Worm (Caenorhabditis elegans) whole organism, L4 larva: ENCODE measurements around the gene let-653.

Experiments
- D1046.2 ChIP-seq: fragments of 200-800 bp; sonication (Bioruptor generic); IDR thresholded peaks from 2 replicates; pipeline ENCODE4 v1.3.6; 2022; ENCODE audit warnings: missing genetic modification characterization, missing compliant biosample characterization
- R02D3.7 ChIP-seq: fragments of 150-350 bp; sonication (generic microtip); optimal IDR thresholded peaks from 3 replicates; lab custom pipeline; 2014; ENCODE audit warnings: missing biosample characterization, missing genetic modification characterization
- T20F7.1 ChIP-seq: fragments of 200-800 bp; sonication (Bioruptor generic); optimal IDR thresholded peaks from 2 replicates; lab custom pipeline; 2018; ENCODE audit warnings: mild to moderate bottlenecking, missing genetic modification characterization, missing compliant biosample characterization
- Y105C5A.15 ChIP-seq: fragments of 200-800 bp; sonication (Bioruptor generic); IDR thresholded peaks from 2 replicates; pipeline ENCODE4 v1.3.6; 2022; ENCODE audit warnings: missing genetic modification characterization, missing compliant biosample characterization
- ZK546.5 ChIP-seq, 2 experiments: sonication (generic microtip); optimal IDR thresholded peaks; 2 replicates each; lab custom pipeline; 2017; ENCODE audit warnings: missing biosample characterization in 2 of 2, missing genetic modification characterization in 2 of 2
- aha-1 ChIP-seq: fragments of 150-350 bp; peaks from one replicate; lab custom pipeline; 2014; ENCODE audit warnings: missing biosample characterization, missing genetic modification characterization
- ama-1 ChIP-seq: fragments of 150-350 bp; optimal IDR thresholded peaks from 2 replicates; lab custom pipeline; 2014; ENCODE audit warnings: inconsistent platforms, mixed read lengths
- attf-4 ChIP-seq: sonication (generic microtip); optimal IDR thresholded peaks from 3 replicates; lab custom pipeline; 2017; ENCODE audit warnings: missing biosample characterization, missing genetic modification characterization
- ceh-20 ChIP-seq: fragments of 200-800 bp; sonication (Bioruptor generic); IDR thresholded peaks from 2 replicates; pipeline ENCODE4 v1.3.6; 2022; ENCODE audit warnings: missing genetic modification reagents, missing genetic modification characterization, missing compliant biosample characterization
- ceh-28 ChIP-seq: fragments of 150-350 bp; optimal IDR thresholded peaks from 2 replicates; lab custom pipeline; 2014; ENCODE audit warnings: missing biosample characterization, missing genetic modification reagents, missing genetic modification characterization
- ceh-62 ChIP-seq: sonication (generic microtip); optimal IDR thresholded peaks from 2 replicates; lab custom pipeline; 2017; ENCODE audit warnings: missing biosample characterization, missing genetic modification characterization
- daf-16 ChIP-seq, 3 experiments: sonication (generic microtip); optimal IDR thresholded peaks; 2 replicates each; lab custom pipeline; 2016 to 2017; ENCODE audit warnings: missing genetic modification characterization in 3 of 3, missing genetic modification reagents in 3 of 3, mild to moderate bottlenecking in 2 of 3, missing compliant biosample characterization in 2 of 3, missing biosample characterization in 1 of 3, moderate library complexity in 1 of 3
- daf-19 ChIP-seq: fragments of 200-800 bp; sonication (Bioruptor generic); conservative IDR thresholded peaks from 2 replicates; pipeline ENCODE4 v1.3.6; 2022; ENCODE audit warnings: missing genetic modification characterization, missing compliant biosample characterization
- daf-8 ChIP-seq: fragments of 200-800 bp; sonication (Bioruptor generic); IDR thresholded peaks from 2 replicates; pipeline ENCODE4 v1.3.6; 2022; ENCODE audit warnings: missing genetic modification characterization, missing compliant biosample characterization
- egl-43 ChIP-seq: fragments of 200-800 bp; sonication (Bioruptor generic); IDR thresholded peaks from 2 replicates; pipeline ENCODE4 v1.3.6; 2022; ENCODE audit warnings: missing genetic modification reagents, missing genetic modification characterization, missing compliant biosample characterization
- fkh-10 ChIP-seq: fragments of 150-350 bp; optimal IDR thresholded peaks from 2 replicates; lab custom pipeline; 2014; ENCODE audit warnings: missing biosample characterization, missing genetic modification reagents, missing genetic modification characterization
- gei-8 ChIP-seq: fragments of 200-800 bp; sonication (Bioruptor generic); optimal IDR thresholded peaks from 2 replicates; lab custom pipeline; 2018; ENCODE audit warnings: mild to moderate bottlenecking, missing genetic modification characterization, missing compliant biosample characterization
- hmg-1.1 ChIP-seq: fragments of 200-800 bp; sonication (Bioruptor generic); IDR thresholded peaks from 2 replicates; pipeline ENCODE4 v1.3.6; 2022; ENCODE audit warnings: missing genetic modification reagents, missing genetic modification characterization, missing compliant biosample characterization
- jun-1 ChIP-seq: fragments of 150-350 bp; optimal IDR thresholded peaks from 2 replicates; lab custom pipeline; 2014; ENCODE audit warnings: missing biosample characterization, missing genetic modification reagents, missing genetic modification characterization
- lin-13 ChIP-seq: fragments of 150-350 bp; optimal IDR thresholded peaks from 2 replicates; lab custom pipeline; 2014; ENCODE audit warnings: missing biosample characterization, missing genetic modification reagents, missing genetic modification characterization
- lin-15B ChIP-seq: fragments of 150-350 bp; sonication (generic microtip); optimal IDR thresholded peaks from 3 replicates; lab custom pipeline; 2014; ENCODE audit warnings: missing biosample characterization, missing genetic modification characterization
- lin-38 ChIP-seq: fragments of 200-800 bp; sonication (Bioruptor generic); IDR thresholded peaks from 2 replicates; pipeline ENCODE4 v1.3.6; 2022; ENCODE audit warnings: missing genetic modification reagents, missing genetic modification characterization, missing compliant biosample characterization
- lir-3 ChIP-seq: sonication (generic microtip); optimal IDR thresholded peaks from 2 replicates; lab custom pipeline; 2016; ENCODE audit warnings: mild to moderate bottlenecking, missing genetic modification characterization, missing compliant biosample characterization
- lsy-2 ChIP-seq, 2 experiments: fragments of 150-350 bp in 1 of 2; sonication (generic microtip) in 1 of 2; optimal IDR thresholded peaks; 2 replicates each; lab custom pipeline; 2014 to 2017; ENCODE audit warnings: missing biosample characterization in 2 of 2, missing genetic modification characterization in 2 of 2
- madf-5 ChIP-seq, 2 experiments: fragments of 200-800 bp; sonication (Bioruptor generic); IDR thresholded peaks; 2 replicates each; pipeline ENCODE4 v1.3.6; 2022; ENCODE audit warnings: missing compliant biosample characterization in 2 of 2, missing genetic modification characterization in 2 of 2
- madf-9 ChIP-seq: fragments of 200-800 bp; sonication (Bioruptor generic); conservative IDR thresholded peaks from 2 replicates; pipeline ENCODE4 v1.3.6; 2022; ENCODE audit warnings: missing genetic modification reagents, missing genetic modification characterization, missing compliant biosample characterization
- mdl-1 ChIP-seq, 2 experiments: fragments of 150-350 bp in 1 of 2; sonication (generic microtip) in 1 of 2; optimal IDR thresholded peaks; 2 replicates each; lab custom pipeline; 2014 to 2017; ENCODE audit warnings: missing biosample characterization in 2 of 2, missing genetic modification characterization in 2 of 2
- mep-1 ChIP-seq: fragments of 150-350 bp; sonication (generic microtip); optimal IDR thresholded peaks from 3 replicates; lab custom pipeline; 2014; ENCODE audit warnings: missing biosample characterization, missing genetic modification characterization
- mxl-3 ChIP-seq: fragments of 200-800 bp; sonication (Bioruptor generic); optimal IDR thresholded peaks from 2 replicates; lab custom pipeline; 2018; ENCODE audit warnings: mild to moderate bottlenecking, missing genetic modification characterization, missing compliant biosample characterization
- nhr-10 ChIP-seq: fragments of 150-350 bp; optimal IDR thresholded peaks from 2 replicates; lab custom pipeline; 2014; ENCODE audit warnings: missing biosample characterization, missing genetic modification characterization
- nhr-102 ChIP-seq: sonication (generic microtip); optimal IDR thresholded peaks from 2 replicates; lab custom pipeline; 2016; ENCODE audit warnings: mild to moderate bottlenecking, missing genetic modification characterization, moderate library complexity, missing compliant biosample characterization
- nhr-11 ChIP-seq: fragments of 150-350 bp; optimal IDR thresholded peaks from 2 replicates; lab custom pipeline; 2014; ENCODE audit warnings: missing biosample characterization, missing genetic modification characterization
- nhr-237 ChIP-seq: sonication (generic microtip); optimal IDR thresholded peaks from 2 replicates; lab custom pipeline; 2017; ENCODE audit warnings: missing biosample characterization, missing genetic modification characterization
- nhr-25 ChIP-seq: sonication (generic microtip); optimal IDR thresholded peaks from 2 replicates; lab custom pipeline; 2017; ENCODE audit warnings: missing genetic modification characterization, mild to moderate bottlenecking, missing compliant biosample characterization, antibody characterized with exemption, moderate library complexity, borderline replicate concordance; ENCODE audit not compliant: insufficient read depth
- nhr-77 ChIP-seq: fragments of 150-350 bp; optimal IDR thresholded peaks from 2 replicates; lab custom pipeline; 2014; ENCODE audit warnings: missing biosample characterization, missing genetic modification characterization
- php-3 ChIP-seq: fragments of 200-800 bp; sonication (Bioruptor generic); IDR thresholded peaks from 2 replicates; pipeline ENCODE4 v1.3.6; 2022; ENCODE audit warnings: missing genetic modification reagents, missing genetic modification characterization, missing compliant biosample characterization
- pqm-1 ChIP-seq: sonication (generic microtip); optimal IDR thresholded peaks from 2 replicates; lab custom pipeline; 2017; ENCODE audit warnings: missing biosample characterization, missing genetic modification characterization
- saeg-2 ChIP-seq: fragments of 200-800 bp; sonication (Bioruptor generic); IDR thresholded peaks from 2 replicates; pipeline ENCODE4 v1.3.6; 2022; ENCODE audit warnings: missing genetic modification reagents, missing genetic modification characterization, missing compliant biosample characterization
- set-16 ChIP-seq: fragments of 200-800 bp; sonication (Bioruptor generic); IDR thresholded peaks from 2 replicates; pipeline ENCODE4 v1.3.6; 2022; ENCODE audit warnings: missing genetic modification reagents, missing genetic modification characterization, missing compliant biosample characterization
- skn-1 ChIP-seq: fragments of 150-350 bp; optimal IDR thresholded peaks from 2 replicates; lab custom pipeline; 2014; ENCODE audit warnings: missing biosample characterization, missing genetic modification characterization
- spr-1 ChIP-seq: sonication (generic microtip); optimal IDR thresholded peaks from 2 replicates; lab custom pipeline; 2016; ENCODE audit warnings: mild to moderate bottlenecking, missing genetic modification characterization, missing compliant biosample characterization
- tra-1 ChIP-seq: fragments of 200-800 bp; sonication (Bioruptor generic); IDR thresholded peaks from 2 replicates; pipeline ENCODE4 v1.3.6; 2022; ENCODE audit warnings: missing genetic modification reagents, missing genetic modification characterization, missing compliant biosample characterization
- unc-39 ChIP-seq: sonication (generic microtip); optimal IDR thresholded peaks from 2 replicates; lab custom pipeline; 2017; ENCODE audit warnings: missing biosample characterization, missing genetic modification characterization
- unc-62 ChIP-seq, 3 experiments: fragments of 150-350 bp in 1 of 3; sonication (generic microtip); optimal IDR thresholded peaks in 2 of 3; peaks in 1 of 3; 1 replicate in 1 of 3; 2 replicates in 2 of 3; lab custom pipeline; 2014 to 2017; ENCODE audit warnings: missing biosample characterization in 3 of 3, missing genetic modification characterization in 3 of 3, missing genetic modification reagents in 3 of 3, missing genotype in 1 of 3
- zip-11 ChIP-seq: fragments of 200-800 bp; sonication (Bioruptor generic); IDR thresholded peaks from 2 replicates; pipeline ENCODE4 v1.3.6; 2022; ENCODE audit warnings: missing genetic modification characterization, missing compliant biosample characterization

let-653 gene

DNA sequence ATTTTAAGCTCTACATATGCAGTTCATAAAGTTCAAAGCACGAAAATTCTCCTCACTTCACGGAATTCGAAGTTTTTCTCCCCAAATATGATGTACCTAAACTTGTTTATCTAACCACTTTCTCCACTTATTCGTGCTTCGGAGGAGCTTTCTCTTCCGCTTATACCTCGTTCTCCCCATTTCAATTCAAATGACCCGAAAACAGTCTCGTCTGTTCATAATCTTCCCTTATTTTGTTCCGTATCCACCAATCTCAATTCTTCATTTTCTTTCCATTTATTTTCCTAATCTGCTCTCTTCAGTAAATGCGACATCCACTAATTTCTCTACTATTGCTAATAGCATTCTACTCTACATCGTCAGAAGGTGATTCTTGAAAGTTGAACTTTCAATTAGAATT, at the start of gene let-653:
Gene let-653, plus strand, starts transcription at position 301 of the 400 bp plus-strand sequence.
- no peak for TF ChIP-seq egl-43 (GFP tag; lab: Robert Waterston, UW)
- TF ChIP-seq pqm-1, result no peak
- TF ChIP-seq nhr-11 (tag; lab: Kevin White, UChicago), result no peak
- TF ChIP-seq nhr-25 (tag; lab: Kevin White, UChicago), result peak; percentile 12
- no peak for TF ChIP-seq nhr-77 (tag; lab: Kevin White, UChicago)
- no peak for TF ChIP-seq hmg-1.1 (GFP tag; lab: Robert Waterston, UW)
- no peak for TF ChIP-seq lir-3
- TF ChIP-seq tra-1, result no peak

- TF ChIP-seq daf-16 (GFP tag; optimal IDR thresholded peaks at IDR 0.05; lab: Kevin White, UChicago) (no peak), daf-16 (tag; optimal IDR thresholded peaks at IDR 0.05; lab: Kevin White, UChicago) (no peak), unc-62 (GFP tag; optimal IDR thresholded peaks at IDR 0.05 in 1 of 2; lab: Kevin White, UChicago) (no peak), unc-62 (tag; optimal IDR thresholded peaks at IDR 0.05; lab: Kevin White, UChicago) (no peak), nhr-25 (tag; lab: Kevin White, UChicago) (no peak), madf-5 (GFP tag; IDR thresholded peaks at IDR 0.05; lab: Robert Waterston, UW) (no peak), ceh-62 (tag; lab: Kevin White, UChicago) (no peak), daf-19 (GFP tag; lab: Robert Waterston, UW) (no peak), spr-1 (no peak), php-3 (no peak), jun-1 (tag; lab: Kevin White, UChicago) (no peak), lin-13 (GFP tag; lab: Kevin White, UChicago) (no peak), ceh-20 (GFP tag; lab: Robert Waterston, UW) (no peak), lin-38 (no peak), ama-1 (lab: Kevin White, UChicago) (no peak), gei-8 (GFP tag; lab: Kevin White, UChicago) (no peak)
These were observed 46.8 kb upstream of the let-653 start, which contains the start of gene fbxb-3 for ce11 chrIV:11838657-11839056. Gene fbxb-3 (plus strand): TSS chrIV:11838957.

DNA sequence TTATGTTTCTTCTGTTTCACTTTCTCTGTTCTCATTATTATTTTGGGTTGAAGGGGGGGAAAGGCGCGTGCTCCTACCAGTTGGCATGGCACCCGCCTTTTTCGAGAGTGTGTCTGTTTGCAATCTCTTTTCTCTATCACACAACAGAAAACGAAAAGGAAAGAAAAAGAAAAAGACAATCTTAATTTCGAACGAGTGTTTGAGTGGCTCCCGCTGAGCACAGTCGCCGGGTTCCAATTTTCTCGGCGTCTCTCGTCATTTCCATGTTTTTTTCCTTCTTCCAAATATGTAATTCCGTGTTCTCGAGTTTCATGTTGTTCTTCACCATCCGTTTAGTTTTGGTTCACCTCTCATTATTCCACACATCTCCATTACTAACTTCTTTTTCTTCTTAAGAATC, 43.3 kb upstream of the let-653 start, which contains the start of gene F38H4.3:
Gene F38H4.3, plus strand, starts transcription at position 301 of the 400 bp plus-strand sequence.
- TF ChIP-seq skn-1 (tag; lab: Kevin White, UChicago), result no peak
- no peak for TF ChIP-seq zip-11 (GFP tag; lab: Robert Waterston, UW)
- no peak for TF ChIP-seq nhr-10
- TF ChIP-seq nhr-102 (tag; lab: Kevin White, UChicago), result no peak
- no peak for TF ChIP-seq daf-16 (GFP tag; optimal IDR thresholded peaks at IDR 0.05; lab: Kevin White, UChicago)
- TF ChIP-seq daf-16 (tag; optimal IDR thresholded peaks at IDR 0.05; lab: Kevin White, UChicago), result no peak
- TF ChIP-seq lin-38, result no peak
- TF ChIP-seq saeg-2, result no peak
- TF ChIP-seq mxl-3 (GFP tag; lab: Kevin White, UChicago), result no peak
- TF ChIP-seq nhr-11 (tag; lab: Kevin White, UChicago), result no peak
- TF ChIP-seq R02D3.7 (tag; lab: Kevin White, UChicago), result no peak
- no peak for TF ChIP-seq mdl-1 (tag; optimal IDR thresholded peaks at IDR 0.05; lab: Kevin White, UChicago)
- TF ChIP-seq madf-9 (GFP tag; lab: Robert Waterston, UW), result no peak
- no peak for TF ChIP-seq Y105C5A.15 (GFP tag; lab: Robert Waterston, UW)
- no peak for TF ChIP-seq spr-1
- no peak for TF ChIP-seq attf-4 (tag; lab: Kevin White, UChicago)
- no peak for TF ChIP-seq ZK546.5 (tag; optimal IDR thresholded peaks at IDR 0.05; lab: Kevin White, UChicago)
- no peak for TF ChIP-seq ceh-28 (tag; lab: Kevin White, UChicago)
- no peak for TF ChIP-seq gei-8 (GFP tag; lab: Kevin White, UChicago)

- TF ChIP-seq mep-1, result no peak
- no peak for TF ChIP-seq T20F7.1 (GFP tag; lab: Kevin White, UChicago)
- no peak for TF ChIP-seq ceh-28 (tag; lab: Kevin White, UChicago)
- TF ChIP-seq pqm-1, result no peak
- TF ChIP-seq tra-1, result no peak
- TF ChIP-seq fkh-10 (GFP tag; lab: Kevin White, UChicago), result no peak
- no peak for TF ChIP-seq lsy-2 (tag; optimal IDR thresholded peaks at IDR 0.05; lab: Kevin White, UChicago)
- TF ChIP-seq lin-15B (tag; lab: Kevin White, UChicago), result no peak
- TF ChIP-seq nhr-25 (tag; lab: Kevin White, UChicago), result no peak
- no peak for TF ChIP-seq skn-1 (tag; lab: Kevin White, UChicago)
- no peak for TF ChIP-seq ceh-62 (tag; lab: Kevin White, UChicago)
- TF ChIP-seq aha-1 (tag; lab: Kevin White, UChicago), result no peak
- no peak for TF ChIP-seq set-16 (GFP tag; lab: Robert Waterston, UW)
- TF ChIP-seq D1046.2 (GFP tag; lab: Robert Waterston, UW), result no peak
- TF ChIP-seq unc-39 (tag; lab: Kevin White, UChicago), result no peak
- TF ChIP-seq nhr-237 (tag; lab: Kevin White, UChicago), result no peak
- no peak for TF ChIP-seq daf-8
These were observed 37.6 kb upstream of the let-653 start, which contains the start of the genes F38H4.6 and F38H4.4 for ce11 chrIV:11847771-11848312. Gene F38H4.6 (minus strand): TSS chrIV:11847871. Gene F38H4.4 (plus strand): TSS chrIV:11848262.
